Worm (Caenorhabditis elegans) whole organism, late embryonic: ENCODE data around the gene F26F4.8.

Experiments
- ama-1 ChIP-seq: fragments of 150-350 bp; optimal IDR thresholded peaks from 2 replicates; lab custom pipeline; 2014
- ceh-18 ChIP-seq: sonication (generic microtip); optimal IDR thresholded peaks from 2 replicates; lab custom pipeline; 2016; ENCODE audit warnings: missing genetic modification characterization, missing compliant biosample characterization
- elt-2 ChIP-seq: sonication (generic microtip); optimal IDR thresholded peaks from 2 replicates; lab custom pipeline; 2016; ENCODE audit warnings: missing genetic modification reagents, missing genetic modification characterization, missing compliant biosample characterization
- fkh-6 ChIP-seq: sonication (generic microtip); optimal IDR thresholded peaks from 2 replicates; lab custom pipeline; 2016; ENCODE audit warnings: missing genetic modification characterization, missing compliant biosample characterization
- hlh-30 ChIP-seq: sonication (generic microtip); optimal IDR thresholded peaks from 2 replicates; lab custom pipeline; 2017; ENCODE audit warnings: antibody characterized with exemption, missing genetic modification characterization, missing compliant biosample characterization; ENCODE audit not compliant: insufficient read depth
- madf-2 ChIP-seq: sonication (generic microtip); optimal IDR thresholded peaks from 2 replicates; lab custom pipeline; 2017; ENCODE audit warnings: missing genetic modification characterization, missing compliant biosample characterization
- pqm-1 ChIP-seq: sonication (generic microtip); optimal IDR thresholded peaks from 2 replicates; lab custom pipeline; 2016; ENCODE audit warnings: missing genetic modification characterization, missing compliant biosample characterization
- unc-55 ChIP-seq: sonication (generic microtip); optimal IDR thresholded peaks from 2 replicates; lab custom pipeline; 2017; ENCODE audit warnings: missing biosample characterization, missing genetic modification reagents, missing genetic modification characterization
- zip-5 ChIP-seq: sonication (generic microtip); optimal IDR thresholded peaks from 2 replicates; lab custom pipeline; 2016; ENCODE audit warnings: missing genetic modification characterization, missing compliant biosample characterization

DNA sequence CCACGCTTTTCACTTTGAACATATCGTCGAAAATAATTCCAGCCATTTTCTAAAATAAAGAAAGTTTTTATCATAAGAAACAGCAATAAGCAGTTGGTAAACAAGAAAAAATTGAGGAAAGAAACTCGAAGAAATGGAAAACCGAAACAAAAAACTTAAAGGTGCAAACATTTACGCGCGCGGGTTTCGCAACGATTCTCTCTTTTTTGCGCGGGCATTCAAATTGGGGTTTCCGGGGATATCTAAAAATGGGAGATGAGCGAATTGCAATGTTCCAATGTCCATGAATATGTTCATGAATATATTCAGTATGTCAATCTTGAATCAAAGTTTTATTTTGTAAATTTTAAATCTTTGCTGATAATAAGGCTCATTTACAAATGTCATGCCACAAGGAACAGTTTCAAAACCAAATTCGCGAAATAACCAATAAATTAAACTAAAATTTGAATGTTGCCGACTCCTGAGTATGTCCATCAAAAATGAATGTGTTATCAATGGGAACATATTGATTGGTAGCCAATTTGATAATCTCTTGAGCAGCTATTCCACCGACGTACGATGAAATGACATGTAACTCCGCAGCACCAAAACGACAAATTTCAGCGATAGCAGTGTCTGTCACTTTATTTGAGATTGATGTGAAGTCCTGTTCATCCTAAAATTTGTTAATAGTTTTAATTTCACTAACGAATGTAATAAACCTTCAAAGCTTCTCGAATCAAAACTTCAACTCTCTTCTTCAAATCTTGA is 12.9 kb upstream of the F26F4.8 start, which contains the start of gene rpb-8:
- TF ChIP-seq unc-55 (GFP tag; lab: Kevin White, UChicago), result no peak
- no peak for TF ChIP-seq ama-1 (lab: Kevin White, UChicago)
- TF ChIP-seq ceh-18 (tag; lab: Kevin White, UChicago), result no peak
- no peak for TF ChIP-seq madf-2 (tag; lab: Kevin White, UChicago)
- no peak for TF ChIP-seq zip-5 (tag; lab: Kevin White, UChicago)
- TF ChIP-seq fkh-6 (tag; lab: Kevin White, UChicago), result no peak
- no peak for TF ChIP-seq pqm-1
- no peak for TF ChIP-seq hlh-30 (tag; lab: Kevin White, UChicago)
- no peak for TF ChIP-seq elt-2
